Worm (Caenorhabditis elegans) whole organism, midembryonic: ENCODE data around the gene C25H3.15.

ENCODE experiments used
- T22C8.4 ChIP-seq: fragments of 200-800 bp; sonication (Bioruptor generic); IDR thresholded peaks from 2 replicates; pipeline ENCODE4 v1.3.6; 2022; ENCODE audit warnings: missing genetic modification characterization, missing compliant biosample characterization
- med-1 ChIP-seq: sonication (generic microtip); optimal IDR thresholded peaks from 2 replicates; lab custom pipeline; 2017; ENCODE audit warnings: missing genetic modification characterization, mild to moderate bottlenecking, missing compliant biosample characterization, antibody characterized with exemption, missing genetic modification reagents; ENCODE audit not compliant: insufficient read depth

DNA sequence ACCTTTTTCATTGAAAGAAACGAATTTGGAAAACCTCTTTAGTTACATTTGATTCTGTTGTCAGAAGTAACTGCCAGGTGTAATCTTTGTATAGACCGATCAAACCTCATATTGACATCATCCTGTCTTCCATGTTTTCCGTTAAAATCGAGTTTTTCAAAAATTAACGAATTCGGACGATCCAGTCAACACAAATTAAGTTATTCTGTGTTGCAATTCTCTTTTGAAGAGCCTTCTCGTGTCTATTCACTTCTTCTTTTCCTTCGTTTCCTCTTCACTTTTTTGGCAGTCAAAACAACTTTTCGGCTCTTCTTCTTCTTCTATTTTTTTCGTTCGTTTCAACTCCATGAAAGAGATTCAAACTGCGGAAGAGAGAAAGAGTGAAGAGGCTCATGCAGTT lies 43.0 kb downstream of the C25H3.15 start:
- TF ChIP-seq med-1 (GFP tag; lab: Kevin White, UChicago) (no peak), T22C8.4 (GFP tag; lab: Robert Waterston, UW) (no peak)
